Worm (Caenorhabditis elegans): Measurements from ENCODE around the gene pei-1.

Gene pei-1

DNA sequence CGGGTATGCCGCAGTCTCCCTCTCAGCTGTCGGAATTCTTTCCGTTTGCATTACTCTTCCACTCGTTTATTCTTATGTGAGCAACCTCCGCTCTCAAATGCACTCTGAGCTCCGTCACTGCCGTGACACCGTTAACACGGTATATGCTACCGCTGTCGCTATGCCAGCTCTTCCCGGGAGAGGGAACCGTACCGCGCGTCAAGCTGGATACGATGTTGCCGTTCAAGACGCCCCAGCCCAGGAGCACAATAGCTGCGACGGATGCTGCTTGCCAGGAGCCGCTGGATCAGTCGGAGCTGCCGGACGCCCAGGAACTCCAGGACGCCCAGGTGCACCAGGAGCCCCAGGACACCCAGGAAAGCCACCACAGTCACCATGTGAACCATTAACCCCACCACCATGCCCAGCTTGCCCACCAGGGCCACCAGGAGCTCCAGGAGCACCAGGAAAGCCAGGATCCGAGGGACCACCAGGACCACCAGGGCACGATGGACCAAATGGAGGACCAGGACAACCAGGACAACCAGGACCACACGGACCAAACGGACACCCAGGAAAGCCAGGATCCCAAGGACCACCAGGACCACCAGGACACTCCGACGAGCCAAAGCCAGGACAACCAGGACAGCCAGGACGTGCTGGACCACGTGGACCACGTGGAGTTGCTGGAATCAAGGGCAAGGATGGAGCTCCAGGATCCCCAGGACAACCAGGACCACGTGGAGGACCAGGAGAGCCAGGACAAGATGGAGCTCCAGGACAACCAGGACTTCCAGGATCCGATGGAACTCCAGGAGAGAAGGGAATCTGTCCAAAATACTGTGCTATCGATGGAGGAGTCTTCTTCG is 28.6 kb downstream of the pei-1 start:
- TF ChIP-seq ceh-2 (tag; optimal IDR thresholded peaks at IDR 0.05) (no peak), dmd-4 (tag; optimal IDR thresholded peaks at IDR 0.05; ENCODE audit: borderline replicate concordance) (peak; percentile 47), elt-4 (tag; optimal IDR thresholded peaks at IDR 0.05) (peak; percentile 95)

DNA sequence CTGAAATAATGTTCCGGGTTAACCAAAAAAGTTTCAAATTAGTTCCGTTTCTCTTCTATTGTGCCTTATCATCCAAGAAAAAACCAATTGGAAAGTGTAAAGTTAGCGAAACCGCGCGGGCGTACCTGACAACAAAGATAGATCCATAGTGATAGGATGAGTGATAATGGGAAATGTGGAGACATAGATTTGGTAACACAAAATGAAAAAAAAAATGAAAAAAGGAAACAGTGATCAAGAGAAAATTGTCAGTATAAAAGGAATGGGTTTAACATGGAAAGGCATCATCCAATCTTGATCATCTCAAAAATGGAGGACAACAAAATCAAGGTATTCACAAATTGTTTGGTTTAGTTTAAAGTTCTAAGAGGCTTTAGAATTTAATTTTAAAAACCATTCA is 29.2 kb downstream of the pei-1 start, which contains the start of gene col-122:
col-122 (plus strand) TSS at position 301 of the 400 bp plus-strand sequence.
- TF ChIP-seq zip-5 (tag; optimal IDR thresholded peaks at IDR 0.05), result no peak
- no peak for TF ChIP-seq madf-2 (tag; optimal IDR thresholded peaks at IDR 0.05)
- TF ChIP-seq fkh-6 (tag; optimal IDR thresholded peaks at IDR 0.05), result no peak

DNA sequence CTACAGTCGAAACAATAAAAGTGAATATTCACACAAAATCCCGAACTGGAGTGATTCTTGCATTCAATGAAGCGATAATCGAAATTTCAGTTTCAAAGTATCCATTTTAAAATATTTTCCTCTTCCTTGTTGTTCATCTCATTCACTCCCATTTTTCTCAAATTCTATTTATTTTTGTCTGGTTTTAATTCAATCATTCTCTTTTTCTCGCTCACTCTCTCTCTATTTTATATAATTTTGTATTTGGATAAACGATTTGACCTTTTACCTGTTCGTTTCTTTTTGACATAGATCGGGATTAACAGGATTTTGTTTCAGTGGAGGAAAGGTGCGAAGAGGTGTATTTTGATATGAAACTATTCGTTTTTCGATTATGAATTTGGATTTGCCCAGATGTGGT is 46.3 kb downstream of the pei-1 start, which contains the start of gene T05A1.5:
T05A1.5 (plus strand) TSS at position 301 of the 400 bp plus-strand sequence.
- TF ChIP-seq zip-5 (tag; optimal IDR thresholded peaks at IDR 0.05) (no peak), gmeb-2 (tag; optimal IDR thresholded peaks at IDR 0.05) (no peak), ceh-30 (tag; optimal IDR thresholded peaks at IDR 0.05) (no peak), nhr-232 (tag; optimal IDR thresholded peaks at IDR 0.05) (no peak), hlh-6 (tag; optimal IDR thresholded peaks at IDR 0.05) (no peak), pha-4 (tag; optimal IDR thresholded peaks at IDR 0.05) (no peak)

DNA sequence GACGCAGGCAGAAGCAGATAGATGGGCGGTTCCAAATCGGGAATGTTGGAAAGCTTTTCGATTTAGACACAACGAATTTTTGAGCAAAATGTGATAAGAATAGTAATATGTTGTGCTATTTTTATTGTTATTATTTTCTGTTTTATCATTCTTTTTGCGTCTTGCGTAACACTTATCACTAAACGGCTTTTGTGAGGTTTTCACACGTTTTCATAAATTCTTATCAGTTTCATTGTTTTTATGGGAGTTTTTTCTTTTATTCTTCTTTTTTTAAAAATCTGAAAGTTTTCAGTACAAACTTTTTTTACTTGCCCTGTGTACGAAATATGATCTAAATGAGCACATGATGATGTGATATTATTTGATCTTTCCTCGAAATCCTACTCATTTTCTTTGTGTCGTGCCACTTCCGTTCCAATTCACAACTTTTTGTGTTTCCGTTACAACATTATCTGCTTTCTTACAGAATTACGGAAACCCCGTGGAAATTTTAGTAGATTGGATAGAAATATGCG is 51.9 kb downstream of the pei-1 start, which contains the start of gene fbl-1:
fbl-1 (plus strand) TSS at position 465 of the 515 bp plus-strand sequence.
- TF ChIP-seq nhr-232 (tag; optimal IDR thresholded peaks at IDR 0.05), result no peak
